Fruit fly (Drosophila melanogaster) whole organism, prepupa: ENCODE measurements around the gene Sfp24Ba.

Experiments used
- Blimp-1 ChIP-seq: fragments of 200-800 bp; sonication (Bioruptor generic); optimal IDR thresholded peaks from 3 replicates; lab custom pipeline; 2017; ENCODE audit warnings: missing biosample characterization, missing genetic modification characterization, mild to moderate bottlenecking, moderate library complexity, missing genetic modification reagents
- CG11902 ChIP-seq: fragments of 200-800 bp; sonication (Bioruptor generic); optimal IDR thresholded peaks from 3 replicates; lab custom pipeline; 2016; ENCODE audit warnings: missing biosample characterization, missing genetic modification characterization
- CG4318 ChIP-seq: fragments of 200-800 bp; sonication (Bioruptor generic); optimal IDR thresholded peaks from 3 replicates; lab custom pipeline; 2017; ENCODE audit warnings: missing biosample characterization, mild to moderate bottlenecking, missing genetic modification characterization
- CG8632 ChIP-seq: fragments of 200-800 bp; sonication (Bioruptor generic); optimal IDR thresholded peaks from 3 replicates; lab custom pipeline; 2016; ENCODE audit warnings: missing biosample characterization, missing genetic modification characterization
- Smox ChIP-seq: fragments of 200-800 bp; sonication (Bioruptor generic); optimal IDR thresholded peaks from 3 replicates; lab custom pipeline; 2016; ENCODE audit warnings: missing biosample characterization, missing genetic modification characterization
- fd59A ChIP-seq: fragments of 200-800 bp; sonication (Bioruptor generic); optimal IDR thresholded peaks from 2 replicates; lab custom pipeline; 2017; ENCODE audit warnings: missing biosample characterization, mild to moderate bottlenecking, missing genetic modification characterization, missing genetic modification reagents
- fd85E ChIP-seq: fragments of 200-800 bp; sonication (Bioruptor generic); optimal IDR thresholded peaks from 3 replicates; lab custom pipeline; 2016; ENCODE audit warnings: missing biosample characterization, missing genetic modification characterization
- salr ChIP-seq, 2 experiments: fragments of 200-800 bp; sonication (Bioruptor generic); optimal IDR thresholded peaks; 3 replicates each; lab custom pipeline; 2016 to 2018; ENCODE audit warnings: missing biosample characterization in 2 of 2, missing genetic modification characterization in 2 of 2, mild to moderate bottlenecking in 1 of 2

DNA sequence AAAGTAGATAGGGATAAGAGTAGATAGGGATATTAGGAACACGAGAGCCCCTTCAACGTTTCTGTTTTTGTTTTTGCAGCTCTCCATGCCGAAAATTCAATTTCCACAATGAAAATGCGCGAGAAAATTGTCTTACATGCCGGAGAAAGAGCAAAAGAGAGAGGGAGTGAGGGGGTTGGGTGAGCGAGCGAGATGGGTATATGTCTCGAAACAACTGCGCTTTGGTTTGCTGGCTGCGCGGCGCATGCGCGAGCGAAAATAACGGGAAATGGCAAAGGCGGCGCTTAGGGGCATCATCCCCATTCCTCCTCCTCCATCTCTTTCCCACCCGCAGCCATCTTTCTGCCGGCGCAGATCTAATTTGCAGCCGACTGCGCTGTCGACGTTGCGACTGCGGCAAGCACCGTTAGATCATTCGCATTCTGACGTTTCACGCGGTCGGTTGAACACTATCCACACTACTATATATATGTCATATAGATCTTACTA is 6.0 kb downstream of the Sfp24Ba start, which contains the start of gene Drgx:
- TF ChIP-seq CG4318 (GFP tag; lab: Kevin White, UChicago) (no peak), fd85E (no peak), salr (GFP tag; optimal IDR thresholded peaks at IDR 0.05; lab: Kevin White, UChicago) (no peak), Smox (no peak), fd59A (GFP tag; lab: Kevin White, UChicago) (no peak), CG11902 (GFP tag; lab: Kevin White, UChicago) (no peak), CG8632 (GFP tag; lab: Kevin White, UChicago) (no peak), Blimp-1 (GFP tag; lab: Kevin White, UChicago) (no peak)
